Fruit fly (Drosophila melanogaster) whole organism, embryonic: Measurements from ENCODE around the gene CG14650.

ENCODE experiments used
- CG12299 ChIP-seq: fragments of 200-800 bp; sonication (Bioruptor generic); optimal IDR thresholded peaks from 2 replicates; lab custom pipeline; 2018; ENCODE audit warnings: missing biosample characterization, mild to moderate bottlenecking, missing genetic modification characterization
- CG15269 ChIP-seq: fragments of 200-800 bp; sonication (Bioruptor generic); optimal IDR thresholded peaks from 2 replicates; lab custom pipeline; 2018; ENCODE audit warnings: missing biosample characterization, mild to moderate bottlenecking, missing genetic modification characterization, moderate library complexity
- CG31365 ChIP-seq: fragments of 200-800 bp; sonication (Bioruptor generic); optimal IDR thresholded peaks from 2 replicates; lab custom pipeline; 2018; ENCODE audit warnings: missing biosample characterization, mild to moderate bottlenecking, missing genetic modification characterization
- CG9876 ChIP-seq: fragments of 200-800 bp; sonication (Bioruptor generic); optimal IDR thresholded peaks from 2 replicates; lab custom pipeline; 2016; ENCODE audit warnings: missing biosample characterization, missing genetic modification characterization
- Elba2 ChIP-seq: fragments of 200-800 bp; sonication (Bioruptor generic); optimal IDR thresholded peaks from 3 replicates; lab custom pipeline; 2016; ENCODE audit warnings: missing biosample characterization, missing genetic modification characterization
- Gug ChIP-seq: fragments of 200-800 bp; sonication (Bioruptor generic); IDR thresholded peaks from 4 replicates; pipeline ENCODE4 v1.3.6; 2022; ENCODE audit warnings: missing biosample characterization, missing genetic modification characterization
- ara ChIP-seq: fragments of 200-800 bp; sonication (Bioruptor generic); IDR thresholded peaks from 2 replicates; pipeline ENCODE4 v1.3.6; 2022; ENCODE audit warnings: missing biosample characterization, missing genetic modification characterization
- chif ChIP-seq, 2 experiments: fragments of 200-800 bp; sonication (Bioruptor generic); optimal IDR thresholded peaks; 3 replicates each; lab custom pipeline; 2016; ENCODE audit warnings: missing biosample characterization in 2 of 2, missing genetic modification characterization in 2 of 2
- gfzf ChIP-seq: fragments of 200-800 bp; sonication (Bioruptor generic); optimal IDR thresholded peaks from 2 replicates; lab custom pipeline; 2016; ENCODE audit warnings: missing biosample characterization, mild to moderate bottlenecking, missing genetic modification characterization, moderate library complexity
- kah ChIP-seq: fragments of 200-800 bp; sonication (Bioruptor generic); optimal IDR thresholded peaks from 2 replicates; lab custom pipeline; 2018; ENCODE audit warnings: missing biosample characterization, mild to moderate bottlenecking, missing genetic modification characterization
- lbe ChIP-seq: fragments of 200-800 bp; sonication (Bioruptor generic); optimal IDR thresholded peaks from 2 replicates; lab custom pipeline; 2016; ENCODE audit warnings: missing biosample characterization, mild to moderate bottlenecking, missing genetic modification characterization
- vvl ChIP-seq: fragments of 200-800 bp; sonication (Bioruptor generic); IDR thresholded peaks from 2 replicates; pipeline ENCODE4 v1.3.6; 2022; ENCODE audit warnings: missing biosample characterization, missing genetic modification characterization

- TF ChIP-seq CG15269 (tag; lab: Kevin White, UChicago) (no peak), ara (GFP tag; lab: Robert Waterston, UW) (no peak), gfzf (GFP tag; lab: Kevin White, UChicago) (no peak), kah (no peak), chif (GFP tag; optimal IDR thresholded peaks at IDR 0.05; lab: Kevin White, UChicago) (no peak), vvl (GFP tag; lab: Robert Waterston, UW) (no peak), Gug (GFP tag; lab: Robert Waterston, UW) (no peak), CG9876 (GFP tag; lab: Kevin White, UChicago) (no peak), Elba2 (no peak), lbe (GFP tag; lab: Kevin White, UChicago) (no peak), CG31365 (tag; lab: Kevin White, UChicago) (no peak), CG12299 (tag; lab: Kevin White, UChicago) (no peak)
These were observed 9.5 kb downstream of the CG14650 start for dm6 chr3R:4446455-4447224.
